Fruit fly (Drosophila melanogaster): Measurements from ENCODE around the gene CG3117.

The CG3117 gene

dm6 chr2L:2837742-2838461 lies 9.1 kb downstream of the CG3117 start, which contains the start of the genes CG3119 and Cpr23B:
Gene CG3119, minus strand, starts transcription at chr2L:2837833.
Gene Cpr23B, plus strand, starts transcription at chr2L:2838411.
- TF ChIP-seq Vsx2 (GFP tag; optimal IDR thresholded peaks at IDR 0.05; ENCODE audit: partially characterized antibody): no peak
- no peak for TF ChIP-seq Hnf4 (GFP tag; optimal IDR thresholded peaks at IDR 0.05)
- TF ChIP-seq brk (GFP tag; optimal IDR thresholded peaks at IDR 0.05): no peak
- TF ChIP-seq Dfd (GFP tag; optimal IDR thresholded peaks at IDR 0.05): no peak
- TF ChIP-seq HLH106 (tag; optimal IDR thresholded peaks at IDR 0.05): no peak

DNA sequence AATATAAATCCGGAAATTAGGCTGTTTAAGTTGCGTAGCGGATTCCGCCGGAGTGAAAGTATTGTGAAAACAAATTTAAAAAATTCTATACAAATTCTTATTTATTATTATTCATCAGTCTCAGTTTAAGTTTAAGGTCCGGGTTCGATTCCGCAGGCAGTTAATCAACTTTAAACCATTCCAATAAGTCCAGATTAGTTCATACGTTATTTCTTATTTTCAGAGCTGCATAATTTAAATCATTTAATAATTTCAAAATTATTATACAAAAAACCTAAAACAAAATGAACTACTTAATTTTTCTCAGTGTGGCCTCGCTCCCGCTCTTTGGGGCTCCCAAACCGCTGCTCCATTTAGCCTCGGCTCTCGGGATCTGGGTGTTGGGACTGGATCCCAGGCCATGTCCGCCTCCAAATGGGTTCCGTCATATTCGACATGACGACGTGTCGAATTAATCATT lies 16.6 kb downstream of the CG3117 start:
- TF ChIP-seq pan (optimal IDR thresholded peaks at IDR 0.05) (no peak), GATAd (GFP tag; optimal IDR thresholded peaks at IDR 0.05) (peak; percentile 3), tai (GFP tag; optimal IDR thresholded peaks at IDR 0.05) (peak; percentile 70), dsf (GFP tag; optimal IDR thresholded peaks at IDR 0.05; ENCODE audit: borderline replicate concordance) (peak; percentile 17), Hnf4 (GFP tag; optimal IDR thresholded peaks at IDR 0.05) (peak; percentile 70), Rel (GFP tag; optimal IDR thresholded peaks at IDR 0.05) (peak; percentile 7), Rel (tag; optimal IDR thresholded peaks at IDR 0.05) (peak; percentile 37), sage (GFP tag; optimal IDR thresholded peaks at IDR 0.05) (peak; percentile 69), ey (GFP tag; optimal IDR thresholded peaks at IDR 0.05) (peak; percentile 72), fru (GFP tag; optimal IDR thresholded peaks at IDR 0.05) (peak; percentile 88), Dfd (GFP tag; optimal IDR thresholded peaks at IDR 0.05) (no peak), Sp1 (GFP tag; optimal IDR thresholded peaks at IDR 0.05) (peak; percentile 95), Mio (GFP tag; optimal IDR thresholded peaks at IDR 0.05) (no peak), CG9705 (GFP tag; optimal IDR thresholded peaks at IDR 0.05) (peak; percentile 77), Myc (optimal IDR thresholded peaks at IDR 0.05) (no peak), Abd-B (GFP tag; optimal IDR thresholded peaks at IDR 0.05) (no peak), br (GFP tag; optimal IDR thresholded peaks at IDR 0.05) (peak; percentile 83), h (GFP tag; optimal IDR thresholded peaks at IDR 0.05) (peak; percentile 83), N (GFP tag; optimal IDR thresholded peaks at IDR 0.05) (no peak), jim (GFP tag; optimal IDR thresholded peaks at IDR 0.05) (no peak), Hr83 (GFP tag; optimal IDR thresholded peaks at IDR 0.05; ENCODE audit: poor library complexity, severe bottlenecking) (no peak), HLH106 (tag; optimal IDR thresholded peaks at IDR 0.05) (peak; percentile 91), rgr (GFP tag; optimal IDR thresholded peaks at IDR 0.05) (peak; percentile 81), sv (GFP tag; optimal IDR thresholded peaks at IDR 0.05) (peak; percentile 86), Hr78 (GFP tag; optimal IDR thresholded peaks at IDR 0.05) (no peak), psq (GFP tag; optimal IDR thresholded peaks at IDR 0.05) (peak; percentile 56), Dif (GFP tag; optimal IDR thresholded peaks at IDR 0.05; ENCODE audit: partially characterized antibody) (no peak), dmrt93B (GFP tag; optimal IDR thresholded peaks at IDR 0.05) (peak; percentile 89), foxo (GFP tag; optimal IDR thresholded peaks at IDR 0.05) (peak in 1 of 2 experiments; percentile 93), brk (GFP tag; optimal IDR thresholded peaks at IDR 0.05) (peak; percentile 72), OdsH (GFP tag; optimal IDR thresholded peaks at IDR 0.05) (peak; percentile 89), CrebA (GFP tag; optimal IDR thresholded peaks at IDR 0.05; ENCODE audit: borderline replicate concordance) (peak; percentile 4), woc (GFP tag; optimal IDR thresholded peaks at IDR 0.05) (peak; percentile 76), lola (GFP tag; optimal IDR thresholded peaks at IDR 0.05) (no peak)

DNA sequence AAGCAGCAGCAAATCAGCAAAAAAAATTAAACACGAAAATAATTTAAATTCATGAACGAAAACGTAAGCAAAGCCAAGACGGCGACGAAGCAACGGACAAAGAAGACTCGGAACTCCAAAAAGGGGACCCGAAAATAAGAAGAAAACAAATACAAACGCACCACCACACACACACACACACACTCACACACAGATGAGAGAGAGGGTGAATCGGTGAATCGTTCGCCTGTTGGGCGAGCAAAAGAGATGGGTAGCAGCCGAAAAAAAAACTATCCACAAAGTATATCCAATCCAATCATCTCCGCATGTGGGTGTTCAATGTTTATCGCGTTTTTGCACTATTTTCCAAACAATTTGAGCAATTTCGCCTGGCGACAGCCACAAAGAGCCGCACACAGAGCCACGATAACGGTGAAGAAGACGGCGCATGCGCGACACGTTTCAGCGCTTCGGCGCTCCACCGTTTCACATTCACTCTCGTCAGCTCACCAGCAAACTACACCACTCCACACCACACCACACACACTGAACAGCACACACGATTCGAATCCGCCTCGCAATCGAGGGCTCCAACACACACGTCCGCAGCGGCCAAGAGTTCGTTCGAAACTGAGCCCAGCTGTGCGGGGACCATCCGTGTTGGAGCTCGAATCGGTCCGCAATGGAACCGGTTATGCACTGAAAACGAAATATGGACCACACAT lies 17.2 kb downstream of the CG3117 start, which contains the start of gene Duox:
TSS of gene Duox (minus strand) at position 612 of the 704 bp plus-strand sequence.
- TF ChIP-seq dl (GFP tag; optimal IDR thresholded peaks at IDR 0.05; ENCODE audit: insufficient read depth in 1 of 2, partially characterized antibody in 2 of 2) (peak; percentile 12 to 32), sage (GFP tag; optimal IDR thresholded peaks at IDR 0.05) (no peak), psq (GFP tag; optimal IDR thresholded peaks at IDR 0.05) (peak; percentile 89), br (GFP tag; optimal IDR thresholded peaks at IDR 0.05) (no peak), Hr83 (GFP tag; optimal IDR thresholded peaks at IDR 0.05; ENCODE audit: poor library complexity, severe bottlenecking) (peak; percentile 74), Vsx2 (GFP tag; optimal IDR thresholded peaks at IDR 0.05; ENCODE audit: partially characterized antibody) (peak; percentile 7), jim (GFP tag; optimal IDR thresholded peaks at IDR 0.05) (peak; percentile 45), lola (GFP tag; optimal IDR thresholded peaks at IDR 0.05) (no peak), Dif (GFP tag; optimal IDR thresholded peaks at IDR 0.05; ENCODE audit: partially characterized antibody) (peak; percentile 78), h (GFP tag; optimal IDR thresholded peaks at IDR 0.05) (no peak), Mio (GFP tag; optimal IDR thresholded peaks at IDR 0.05) (no peak)
